Fruit fly (Drosophila melanogaster): ENCODE data around the gene mtd.

Gene mtd

DNA sequence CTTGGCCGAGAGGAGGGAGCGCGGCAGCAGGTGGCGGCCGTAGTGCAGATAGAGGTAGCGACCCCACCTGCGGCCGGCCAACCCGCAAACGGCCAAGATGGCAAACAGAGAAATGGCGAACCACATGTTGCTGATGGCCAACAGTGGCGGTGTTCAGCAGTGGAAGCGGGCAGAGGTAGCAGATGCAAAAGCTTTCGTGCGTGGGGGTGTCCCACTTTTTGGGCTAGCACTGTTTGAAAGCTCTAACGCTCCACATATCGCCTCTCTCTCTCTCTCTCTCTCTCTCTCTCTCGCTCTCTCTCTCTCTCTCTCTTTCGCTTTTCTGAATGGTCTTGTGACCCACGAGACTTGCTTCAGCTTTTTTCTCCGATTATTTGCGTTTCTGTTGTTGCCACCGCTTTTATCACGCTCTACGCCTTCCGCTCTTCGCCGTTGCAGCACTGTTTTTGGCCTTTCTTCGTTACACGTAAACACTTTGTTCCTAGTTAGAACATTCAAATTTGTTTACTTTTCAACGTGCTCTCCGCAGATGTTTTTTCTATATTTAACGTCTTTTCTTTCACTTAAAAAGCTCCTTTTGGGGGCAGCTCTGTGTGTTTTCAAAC is 67.4 kb downstream of the mtd start (continued):
- TF ChIP-seq pan (optimal IDR thresholded peaks at IDR 0.05) (no peak), pan (GFP tag; optimal IDR thresholded peaks at IDR 0.05 in 1 of 2, IDR thresholded peaks at IDR 0.05 in 1 of 2) (peak in 1 of 2 experiments; percentile 50), NfI (GFP tag; optimal IDR thresholded peaks at IDR 0.05) (peak; percentile 23), HLH3B (GFP tag; IDR thresholded peaks at IDR 0.05) (peak; percentile 37; the same call in 1 of the 2 replicates), CG7928 (GFP tag; optimal IDR thresholded peaks at IDR 0.05) (no peak), B-H1 (GFP tag; IDR thresholded peaks at IDR 0.05) (no peak; the same call in 2 of the 3 replicates), CG18476 (GFP tag; optimal IDR thresholded peaks at IDR 0.05) (no peak), CG11398 (GFP tag; optimal IDR thresholded peaks at IDR 0.05) (no peak), sug (tag; optimal IDR thresholded peaks at IDR 0.05) (no peak), ci (GFP tag; IDR thresholded peaks at IDR 0.05) (peak; percentile 75; the same call in 2 of the 3 replicates), CG10366 (GFP tag; IDR thresholded peaks at IDR 0.05) (no peak), Fer3 (tag; optimal IDR thresholded peaks at IDR 0.05) (no peak), org-1 (GFP tag; optimal IDR thresholded peaks at IDR 0.05) (no peak), ttk (GFP tag; IDR thresholded peaks at IDR 0.05) (0 out of 2 replicates have a peak, but pooled peaks have one; percentile 17), Opbp (GFP tag; IDR thresholded peaks at IDR 0.05; ENCODE audit: partially characterized antibody) (0 out of 3 replicates have a peak, but pooled peaks have one; percentile 35), Atf6 (GFP tag; IDR thresholded peaks at IDR 0.05) (peak; percentile 47; the same call in 1 of the 2 replicates), CG4282 (GFP tag; optimal IDR thresholded peaks at IDR 0.05) (no peak), HmgD (GFP tag; optimal IDR thresholded peaks at IDR 0.05) (peak; percentile 57), Kr (GFP tag; optimal IDR thresholded peaks at IDR 0.05) (no peak), dmrt11E (tag; optimal IDR thresholded peaks at IDR 0.05) (no peak), Poxn (GFP tag; IDR thresholded peaks at IDR 0.05) (no peak), tna (GFP tag; IDR thresholded peaks at IDR 0.05; ENCODE audit: partially characterized antibody) (no peak), repo (GFP tag; optimal IDR thresholded peaks at IDR 0.05) (no peak), Lhr (GFP tag; optimal IDR thresholded peaks at IDR 0.05) (no peak), vvl (GFP tag; IDR thresholded peaks at IDR 0.05) (peak; percentile 50), Bdp1 (GFP tag; optimal IDR thresholded peaks at IDR 0.05) (peak; percentile 3), dysf (GFP tag; IDR thresholded peaks at IDR 0.05) (peak; percentile 52; the same call in 1 of the 3 replicates), unc-4 (GFP tag; IDR thresholded peaks at IDR 0.05; ENCODE audit: partially characterized antibody) (peak; percentile 52), CG17385 (GFP tag; optimal IDR thresholded peaks at IDR 0.05) (no peak), Nf-YB (GFP tag; optimal IDR thresholded peaks at IDR 0.05) (no peak), vfl (GFP tag; optimal IDR thresholded peaks at IDR 0.05) (no peak), CG12071 (GFP tag; optimal IDR thresholded peaks at IDR 0.05) (no peak), Trl (optimal IDR thresholded peaks at IDR 0.05) (peak; percentile 88 to 100), Trl (GFP tag; optimal IDR thresholded peaks at IDR 0.05) (peak; percentile 62), ab (GFP tag; optimal IDR thresholded peaks at IDR 0.05) (no peak), CG32767 (GFP tag; IDR thresholded peaks at IDR 0.05) (0 out of 2 replicates have a peak, but pooled peaks have one; percentile 29), sim (GFP tag; IDR thresholded peaks at IDR 0.05) (no peak), bbx (GFP tag; IDR thresholded peaks at IDR 0.05; ENCODE audit: partially characterized antibody) (peak; percentile 49; the same call in 1 of the 2 replicates), croc (GFP tag; conservative IDR thresholded peaks at IDR 0.05) (no peak), CG12769 (tag; optimal IDR thresholded peaks at IDR 0.05) (no peak), CG18599 (GFP tag; optimal IDR thresholded peaks at IDR 0.05) (no peak), nerfin-2 (GFP tag; IDR thresholded peaks at IDR 0.05; ENCODE audit: partially characterized antibody) (no peak), Vsx1 (GFP tag; optimal IDR thresholded peaks at IDR 0.05) (no peak), tap (tag; optimal IDR thresholded peaks at IDR 0.05) (no peak), bigmax (GFP tag; optimal IDR thresholded peaks at IDR 0.05) (peak; percentile 0), nau (GFP tag; optimal IDR thresholded peaks at IDR 0.05) (no peak), Ssrp (tag; optimal IDR thresholded peaks at IDR 0.05) (no peak), E2f1 (GFP tag; IDR thresholded peaks at IDR 0.05) (no peak), D (optimal IDR thresholded peaks at IDR 0.05) (no peak), D (GFP tag; optimal IDR thresholded peaks at IDR 0.05) (no peak), Gsc (GFP tag; IDR thresholded peaks at IDR 0.05) (no peak)

Measured in whole organism, embryonic.